Fruit fly (Drosophila melanogaster): ENCODE measurements around the gene CG16854.
A peak's percentile ranks its signal among the peaks of the same experiment; 100 is the strongest.

The CG16854 gene

dm6 chr2L:11086357-11086924 lies at the start of gene CG16854:
TSS of gene CG16854 (plus strand) at chr2L:11086721.
- TF ChIP-seq EcR (GFP tag; optimal IDR thresholded peaks at IDR 0.05): no peak
- no peak for TF ChIP-seq CG8478 (optimal IDR thresholded peaks at IDR 0.05)
- TF ChIP-seq usp (GFP tag; optimal IDR thresholded peaks at IDR 0.05): no peak
- no peak for TF ChIP-seq pan (optimal IDR thresholded peaks at IDR 0.05)
- no peak for TF ChIP-seq Dll (optimal IDR thresholded peaks at IDR 0.05)
- TF ChIP-seq psq (optimal IDR thresholded peaks at IDR 0.05): no peak

- TF ChIP-seq usp (GFP tag; optimal IDR thresholded peaks at IDR 0.05) (no peak), CG8478 (optimal IDR thresholded peaks at IDR 0.05) (no peak), psq (optimal IDR thresholded peaks at IDR 0.05) (no peak), EcR (GFP tag; optimal IDR thresholded peaks at IDR 0.05) (no peak), Dll (optimal IDR thresholded peaks at IDR 0.05) (no peak), pan (optimal IDR thresholded peaks at IDR 0.05) (no peak)
Measured at dm6 chr2L:11037583-11038517, 48.7 kb upstream of the CG16854 start.

- TF ChIP-seq EcR (GFP tag; optimal IDR thresholded peaks at IDR 0.05): no peak
- no peak for TF ChIP-seq Dll (optimal IDR thresholded peaks at IDR 0.05)
- no peak for TF ChIP-seq CG8478 (optimal IDR thresholded peaks at IDR 0.05)
- TF ChIP-seq usp (GFP tag; optimal IDR thresholded peaks at IDR 0.05): no peak
- TF ChIP-seq pan (optimal IDR thresholded peaks at IDR 0.05): no peak
- TF ChIP-seq psq (optimal IDR thresholded peaks at IDR 0.05): no peak
Measured at dm6 chr2L:11038918-11039317, 47.6 kb upstream of the CG16854 start.

- TF ChIP-seq usp (GFP tag; optimal IDR thresholded peaks at IDR 0.05) (no peak), psq (optimal IDR thresholded peaks at IDR 0.05) (no peak), CG8478 (optimal IDR thresholded peaks at IDR 0.05) (no peak), EcR (GFP tag; optimal IDR thresholded peaks at IDR 0.05) (no peak), Dll (optimal IDR thresholded peaks at IDR 0.05) (no peak), pan (optimal IDR thresholded peaks at IDR 0.05) (no peak)
Measured at dm6 chr2L:11039548-11040144, 46.9 kb upstream of the CG16854 start.

- TF ChIP-seq psq (optimal IDR thresholded peaks at IDR 0.05): no peak
Measured at dm6 chr2L:11041074-11041473, 45.4 kb upstream of the CG16854 start.

dm6 chr2L:11041785-11042184 lies 44.7 kb upstream of the CG16854 start:
- TF ChIP-seq CG8478 (optimal IDR thresholded peaks at IDR 0.05): no peak
- TF ChIP-seq Dll (optimal IDR thresholded peaks at IDR 0.05): no peak
- no peak for TF ChIP-seq EcR (GFP tag; optimal IDR thresholded peaks at IDR 0.05)
- TF ChIP-seq usp (GFP tag; optimal IDR thresholded peaks at IDR 0.05): no peak
- no peak for TF ChIP-seq pan (optimal IDR thresholded peaks at IDR 0.05)
- no peak for TF ChIP-seq psq (optimal IDR thresholded peaks at IDR 0.05)

dm6 chr2L:11044678-11045466 lies 41.6 kb upstream of the CG16854 start:
- TF ChIP-seq EcR (GFP tag; optimal IDR thresholded peaks at IDR 0.05) (peak; percentile 65 to 91), psq (optimal IDR thresholded peaks at IDR 0.05) (no peak), pan (optimal IDR thresholded peaks at IDR 0.05) (no peak), usp (GFP tag; optimal IDR thresholded peaks at IDR 0.05) (no peak), Dll (optimal IDR thresholded peaks at IDR 0.05) (peak; percentile 56)

- TF ChIP-seq usp (GFP tag; optimal IDR thresholded peaks at IDR 0.05) (no peak), Dll (optimal IDR thresholded peaks at IDR 0.05) (no peak), CG8478 (optimal IDR thresholded peaks at IDR 0.05) (no peak), EcR (GFP tag; optimal IDR thresholded peaks at IDR 0.05) (peak; percentile 5 to 49)
Measured at dm6 chr2L:11045467-11045914, 41.0 kb upstream of the CG16854 start.

- TF ChIP-seq EcR (GFP tag; optimal IDR thresholded peaks at IDR 0.05): no peak
Measured at dm6 chr2L:11046051-11046450, 40.5 kb upstream of the CG16854 start.

- TF ChIP-seq psq (optimal IDR thresholded peaks at IDR 0.05) (no peak), usp (GFP tag; optimal IDR thresholded peaks at IDR 0.05) (no peak), Dll (optimal IDR thresholded peaks at IDR 0.05) (no peak), EcR (GFP tag; optimal IDR thresholded peaks at IDR 0.05) (no peak), CG8478 (optimal IDR thresholded peaks at IDR 0.05) (no peak), pan (optimal IDR thresholded peaks at IDR 0.05) (no peak)
Measured at dm6 chr2L:11048307-11048706, 38.2 kb upstream of the CG16854 start.

dm6 chr2L:11049723-11050122 lies 36.8 kb upstream of the CG16854 start:
- TF ChIP-seq psq (optimal IDR thresholded peaks at IDR 0.05) (no peak), pan (optimal IDR thresholded peaks at IDR 0.05) (no peak), Dll (optimal IDR thresholded peaks at IDR 0.05) (no peak), usp (GFP tag; optimal IDR thresholded peaks at IDR 0.05) (no peak), CG8478 (optimal IDR thresholded peaks at IDR 0.05) (no peak), EcR (GFP tag; optimal IDR thresholded peaks at IDR 0.05) (no peak)

Data from whole organism.